Fruit fly (Drosophila melanogaster) Kc167 (cell line): ENCODE results near the gene cv-c.

Experiments
- Sin3A ChIP-seq: fragments of >200 bp; optimal IDR thresholded peaks from 2 replicates; lab custom pipeline; 2018; ENCODE audit warnings: missing external identifiers
- h ChIP-seq: fragments of >200 bp; optimal IDR thresholded peaks from 3 replicates; lab custom pipeline; 2018; ENCODE audit warnings: missing external identifiers
- insv ChIP-seq: fragments of >200 bp; optimal IDR thresholded peaks from 3 replicates; lab custom pipeline; 2018; ENCODE audit warnings: missing external identifiers
- ttk ChIP-seq: sonication (Bioruptor generic); optimal IDR thresholded peaks from 2 replicates; lab custom pipeline; 2017; ENCODE audit warnings: missing external identifiers

DNA sequence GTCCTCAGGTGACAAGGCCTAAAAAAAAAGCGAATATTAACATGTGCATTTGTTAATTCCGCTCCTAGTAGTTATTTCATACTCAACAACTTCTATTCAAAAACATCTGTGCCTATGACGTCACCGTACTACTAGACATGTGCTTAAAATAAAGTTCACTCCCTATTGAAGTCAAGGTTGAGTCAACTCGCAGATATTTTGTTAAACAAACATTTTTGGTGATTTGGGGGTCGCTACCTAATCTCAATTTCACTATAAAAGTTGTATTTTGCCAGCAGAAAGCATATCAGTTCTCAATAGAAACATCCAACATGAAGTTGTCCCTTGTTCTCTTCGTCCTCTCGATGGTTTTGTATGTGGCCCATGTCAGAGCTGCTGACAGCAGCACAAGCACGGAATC, 35.2 kb upstream of the cv-c start, which contains the start of gene CG34273:
- TF ChIP-seq insv (lab: Kevin White, UChicago) = no peak
- TF ChIP-seq Sin3A (lab: Kevin White, UChicago) = no peak
- no peak for TF ChIP-seq ttk
- TF ChIP-seq h (lab: Kevin White, UChicago) = no peak
